Worm (Caenorhabditis elegans) whole organism, young adult: ENCODE data around the gene C25H3.10.
A peak's percentile ranks its signal among the peaks of the same experiment; 100 is the strongest.

Experiments
- F23B12.7 ChIP-seq: sonication (generic microtip); optimal IDR thresholded peaks from 2 replicates; lab custom pipeline; 2017; ENCODE audit warnings: missing genetic modification characterization, mild to moderate bottlenecking, missing compliant biosample characterization, antibody characterized with exemption, moderate library complexity; ENCODE audit not compliant: insufficient read depth
- F55B11.4 ChIP-seq: sonication (generic microtip); optimal IDR thresholded peaks from 2 replicates; lab custom pipeline; 2016; ENCODE audit warnings: missing compliant biosample characterization, missing genetic modification characterization, borderline replicate concordance; ENCODE audit not compliant: insufficient read depth
- F57A8.1 ChIP-seq: fragments of 200-800 bp; sonication (Bioruptor generic); optimal IDR thresholded peaks from 2 replicates; lab custom pipeline; 2018; ENCODE audit warnings: mild to moderate bottlenecking, missing genetic modification characterization, moderate library complexity, missing compliant biosample characterization
- K12H6.12 ChIP-seq: fragments of 200-800 bp; sonication (Bioruptor generic); optimal IDR thresholded peaks from 2 replicates; lab custom pipeline; 2018; ENCODE audit warnings: mild to moderate bottlenecking, missing genetic modification characterization, missing compliant biosample characterization
- Y53G8AR.9 ChIP-seq: fragments of 200-800 bp; sonication (Bioruptor generic); conservative IDR thresholded peaks from 2 replicates; pipeline ENCODE4 v1.3.6; 2022; ENCODE audit warnings: missing genetic modification reagents, missing genetic modification characterization, missing compliant biosample characterization
- ZK185.1 ChIP-seq: sonication (generic microtip); optimal IDR thresholded peaks from 2 replicates; lab custom pipeline; 2016; ENCODE audit warnings: mild to moderate bottlenecking, missing genetic modification characterization, missing compliant biosample characterization; ENCODE audit not compliant: poor library complexity, severe bottlenecking
- attf-6 ChIP-seq: fragments of 200-800 bp; sonication (Bioruptor generic); IDR thresholded peaks from 2 replicates; pipeline ENCODE4 v1.3.6; 2022; ENCODE audit warnings: missing genetic modification reagents, missing genetic modification characterization, missing compliant biosample characterization
- bed-2 ChIP-seq: fragments of 200-800 bp; sonication (Bioruptor generic); IDR thresholded peaks from 2 replicates; pipeline ENCODE4 v1.3.6; 2022; ENCODE audit warnings: missing genetic modification reagents, missing genetic modification characterization, missing compliant biosample characterization
- ceh-100 ChIP-seq: fragments of 200-800 bp; sonication (Bioruptor generic); IDR thresholded peaks from 2 replicates; pipeline ENCODE4 v1.3.6; 2022; ENCODE audit warnings: missing genetic modification reagents, missing genetic modification characterization, missing compliant biosample characterization
- ceh-79 ChIP-seq: sonication (generic microtip); optimal IDR thresholded peaks from 2 replicates; lab custom pipeline; 2017; ENCODE audit warnings: mild to moderate bottlenecking, missing genetic modification characterization, missing compliant biosample characterization
- dox-1 ChIP-seq: fragments of 200-800 bp; sonication (Bioruptor generic); IDR thresholded peaks from 2 replicates; pipeline ENCODE4 v1.3.6; 2022; ENCODE audit warnings: missing genetic modification reagents, missing genetic modification characterization, missing compliant biosample characterization
- hlh-26 ChIP-seq: fragments of 200-800 bp; sonication (Bioruptor generic); conservative IDR thresholded peaks from 2 replicates; pipeline ENCODE4 v1.3.6; 2022; ENCODE audit warnings: missing genetic modification reagents, missing genetic modification characterization, missing compliant biosample characterization
- rec-8 ChIP-seq, 2 experiments: sonication (generic microtip); optimal IDR thresholded peaks; 2 replicates each; lab custom pipeline; 2016; ENCODE audit warnings: mild to moderate bottlenecking in 2 of 2, missing genetic modification characterization in 2 of 2, missing genetic modification reagents in 2 of 2, missing genotype in 2 of 2, missing biosample characterization in 1 of 2, missing compliant biosample characterization in 1 of 2, moderate library complexity in 1 of 2
- xnd-1 ChIP-seq: sonication (generic microtip); optimal IDR thresholded peaks from 2 replicates; lab custom pipeline; 2016; ENCODE audit warnings: missing genotype, missing genetic modification reagents, missing genetic modification characterization, missing compliant biosample characterization
- zfh-2 ChIP-seq: fragments of 200-800 bp; sonication (Bioruptor generic); conservative IDR thresholded peaks from 2 replicates; pipeline ENCODE4 v1.3.6; 2022; ENCODE audit warnings: missing genetic modification reagents, missing genetic modification characterization, missing compliant biosample characterization
- ztf-22 ChIP-seq: fragments of 200-800 bp; sonication (Bioruptor generic); optimal IDR thresholded peaks from 2 replicates; lab custom pipeline; 2018; ENCODE audit warnings: mild to moderate bottlenecking, missing genetic modification characterization, moderate library complexity, missing compliant biosample characterization

The C25H3.10 gene

DNA sequence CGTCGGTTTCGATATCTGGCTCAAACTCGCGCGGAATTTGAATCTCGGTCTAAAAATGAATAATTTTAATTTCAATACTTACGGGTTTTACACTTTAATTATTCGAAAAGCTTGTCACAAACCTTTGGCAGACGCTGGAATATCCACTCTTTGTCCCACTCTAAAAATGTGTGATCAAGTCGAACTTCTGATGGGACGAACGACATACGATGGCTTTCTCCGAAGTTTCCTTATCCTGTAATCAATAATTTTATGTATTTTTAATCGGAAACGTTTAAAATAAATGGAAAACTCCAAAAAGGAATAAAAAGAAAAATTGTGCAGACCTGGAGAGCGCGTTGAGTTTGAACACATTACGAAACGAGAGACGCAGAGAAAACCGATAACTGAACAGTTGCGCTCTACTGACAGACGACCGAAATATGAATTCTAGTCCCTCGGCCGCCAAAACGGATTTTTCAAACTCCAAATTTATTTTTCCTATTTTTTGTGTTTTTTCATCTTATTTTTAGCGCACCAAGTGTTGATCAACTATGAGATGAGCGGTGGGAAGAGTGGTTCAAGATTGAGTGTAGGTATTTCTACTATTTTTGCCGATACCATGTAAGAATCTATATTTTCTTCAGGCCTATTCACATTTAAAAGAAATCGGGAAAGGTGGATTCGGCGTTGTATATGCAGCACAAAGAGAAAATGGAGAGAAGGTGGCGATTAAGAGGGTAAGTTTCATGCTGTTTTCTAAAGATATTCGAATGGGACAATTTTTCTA is 49.3 kb downstream of the C25H3.10 start, which contains the start of the genes sam-4, F59E12.17 and zyg-1 (continued):
- TF ChIP-seq F57A8.1 (GFP tag; lab: Kevin White, UChicago) (no peak), ceh-79 (tag; lab: Kevin White, UChicago) (no peak), ceh-100 (GFP tag; lab: Robert Waterston, UW) (peak; percentile 22; the same call in 1 of the 2 replicates), rec-8 (tag; optimal IDR thresholded peaks at IDR 0.05; lab: Kevin White, UChicago) (no peak), Y53G8AR.9 (GFP tag; lab: Robert Waterston, UW) (no peak), K12H6.12 (tag; lab: Kevin White, UChicago) (peak; percentile 31)

DNA sequence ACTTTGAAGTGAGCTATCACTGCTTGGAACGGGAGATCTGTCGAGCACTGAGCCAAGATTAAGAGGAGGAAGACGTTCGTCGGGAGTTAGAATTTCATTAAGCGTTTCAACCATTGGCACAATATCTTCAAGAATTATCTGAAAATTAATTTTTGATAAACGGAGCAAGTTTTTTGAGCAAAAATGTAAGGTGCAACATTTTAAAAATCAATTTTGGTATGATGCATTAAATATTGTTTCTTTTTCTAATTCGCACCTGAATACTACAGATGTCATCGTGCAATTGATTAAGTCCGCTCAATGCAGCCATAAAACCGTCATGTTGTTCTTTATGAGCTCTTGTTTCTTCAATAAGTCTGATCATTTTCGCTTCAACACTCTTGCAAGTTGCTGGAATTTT is 50.5 kb downstream of the C25H3.10 start, which contains the start of gene ddl-1:
Gene ddl-1 (minus strand): TSS at position 101 of the 400 bp plus-strand sequence.
- TF ChIP-seq zfh-2 (GFP tag; lab: Robert Waterston, UW): no peak
- no peak for TF ChIP-seq F23B12.7 (tag; lab: Kevin White, UChicago)
- no peak for TF ChIP-seq dox-1 (GFP tag; lab: Robert Waterston, UW)

DNA sequence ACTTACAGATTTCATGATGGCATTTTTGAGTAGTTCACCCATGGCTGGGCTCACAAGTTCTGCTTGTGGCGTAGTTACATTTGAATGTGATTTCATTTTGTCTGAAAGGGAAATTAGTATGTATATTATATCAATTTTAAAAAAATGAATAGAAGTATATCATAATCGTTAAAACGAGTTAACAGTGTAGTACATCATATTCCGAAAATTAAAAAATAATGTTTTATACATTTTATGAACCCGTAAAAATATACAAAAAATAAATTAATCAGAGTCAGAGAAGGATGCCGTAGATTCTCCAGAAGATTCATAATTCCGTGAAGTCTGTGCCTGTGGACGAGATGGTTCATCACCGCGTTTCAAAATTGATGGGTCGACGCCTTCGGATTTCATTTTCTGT is 51.8 kb downstream of the C25H3.10 start, which contains the start of gene F59E12.9:
Gene F59E12.9 (minus strand): TSS at position 101 of the 400 bp plus-strand sequence.
- TF ChIP-seq xnd-1: no peak
- no peak for TF ChIP-seq bed-2 (GFP tag; lab: Robert Waterston, UW)
- no peak for TF ChIP-seq hlh-26 (GFP tag; lab: Robert Waterston, UW)
- TF ChIP-seq ZK185.1: no peak
- no peak for TF ChIP-seq attf-6 (GFP tag; lab: Robert Waterston, UW)
- no peak for TF ChIP-seq ztf-22 (GFP tag; lab: Kevin White, UChicago)
- TF ChIP-seq F55B11.4 (tag; lab: Kevin White, UChicago): no peak
